Worm (Caenorhabditis elegans) whole organism, midembryonic: Measurements from ENCODE around the gene nspg-8.

Source experiments
- T22C8.4 ChIP-seq: fragments of 200-800 bp; sonication (Bioruptor generic); IDR thresholded peaks from 2 replicates; pipeline ENCODE4 v1.3.6; 2022; ENCODE audit warnings: missing genetic modification characterization, missing compliant biosample characterization
- cog-1 ChIP-seq: sonication (generic microtip); optimal IDR thresholded peaks from 2 replicates; lab custom pipeline; 2016; ENCODE audit warnings: missing genetic modification characterization, missing compliant biosample characterization
- flt-1 ChIP-seq: fragments of 200-800 bp; sonication (Bioruptor generic); IDR thresholded peaks from 2 replicates; pipeline ENCODE4 v1.3.6; 2022; ENCODE audit warnings: missing genetic modification characterization, missing compliant biosample characterization
- klf-2 ChIP-seq: fragments of 200-800 bp; sonication (Bioruptor generic); conservative IDR thresholded peaks from 2 replicates; pipeline ENCODE4 v1.3.6; 2022; ENCODE audit warnings: missing genetic modification reagents, missing genetic modification characterization, missing compliant biosample characterization
- med-1 ChIP-seq: sonication (generic microtip); optimal IDR thresholded peaks from 2 replicates; lab custom pipeline; 2017; ENCODE audit warnings: missing genetic modification characterization, mild to moderate bottlenecking, missing compliant biosample characterization, antibody characterized with exemption, missing genetic modification reagents; ENCODE audit not compliant: insufficient read depth
- ref-1 ChIP-seq: fragments of 200-800 bp; sonication (Bioruptor generic); conservative IDR thresholded peaks from 2 replicates; pipeline ENCODE4 v1.3.6; 2022; ENCODE audit warnings: missing genetic modification reagents, missing genetic modification characterization, missing compliant biosample characterization
- tab-1 ChIP-seq: fragments of 200-800 bp; sonication (Bioruptor generic); IDR thresholded peaks from 2 replicates; pipeline ENCODE4 v1.3.6; 2022; ENCODE audit warnings: missing genetic modification characterization, missing compliant biosample characterization
- ztf-23 ChIP-seq: fragments of 200-800 bp; sonication (Bioruptor generic); IDR thresholded peaks from 2 replicates; pipeline ENCODE4 v1.3.6; 2022; ENCODE audit warnings: missing genetic modification reagents, missing genetic modification characterization, missing compliant biosample characterization
- ztf-29 ChIP-seq: fragments of 200-800 bp; sonication (Bioruptor generic); IDR thresholded peaks from 2 replicates; pipeline ENCODE4 v1.3.6; 2022; ENCODE audit warnings: missing genetic modification reagents, missing genetic modification characterization, missing compliant biosample characterization

nspg-8 gene

ce11 chrIII:1220012-1220411, 38.2 kb downstream of the nspg-8 start:
- no peak for TF ChIP-seq ztf-29
- no peak for TF ChIP-seq tab-1 (GFP tag; lab: Robert Waterston, UW)
- TF ChIP-seq cog-1 (tag; lab: Kevin White, UChicago), result no peak
- no peak for TF ChIP-seq med-1 (GFP tag; lab: Kevin White, UChicago)
- no peak for TF ChIP-seq klf-2 (GFP tag; lab: Robert Waterston, UW)
- TF ChIP-seq flt-1 (GFP tag; lab: Robert Waterston, UW), result no peak
- TF ChIP-seq ztf-23 (GFP tag; lab: Robert Waterston, UW), result no peak
- TF ChIP-seq ref-1 (GFP tag; lab: Robert Waterston, UW), result no peak
- TF ChIP-seq T22C8.4, result no peak

DNA sequence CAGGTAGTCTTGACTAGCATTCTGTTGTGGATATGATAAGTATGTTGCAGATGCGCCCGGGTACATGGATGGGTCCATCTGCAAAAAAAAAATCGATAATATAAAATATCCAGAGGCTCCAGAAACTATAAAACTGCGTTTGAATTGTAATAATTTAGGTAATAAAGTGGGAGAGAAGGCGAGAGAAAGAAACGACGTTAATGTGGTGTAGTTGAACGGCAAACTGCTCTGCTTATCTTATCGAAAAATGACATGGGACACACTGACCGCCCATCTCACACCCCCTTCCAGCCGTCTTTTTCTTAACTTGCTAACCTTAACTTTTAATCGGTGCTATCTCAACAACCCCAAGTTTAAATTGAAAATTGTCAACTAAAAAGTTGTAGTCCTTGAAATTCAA, 40.1 kb downstream of the nspg-8 start:
- TF ChIP-seq T22C8.4 (0 out of 2 replicates have a peak, but pooled peaks have one; percentile 45), cog-1 (tag; lab: Kevin White, UChicago) (no peak)

ce11 chrIII:1223319-1224093, 41.6 kb downstream of the nspg-8 start:
- TF ChIP-seq cog-1 (tag; lab: Kevin White, UChicago) (no peak), ztf-29 (no peak)

ce11 chrIII:1225116-1225515, 43.3 kb downstream of the nspg-8 start:
- TF ChIP-seq med-1 (GFP tag; lab: Kevin White, UChicago) (no peak), T22C8.4 (no peak), cog-1 (tag; lab: Kevin White, UChicago) (no peak), klf-2 (GFP tag; lab: Robert Waterston, UW) (no peak), flt-1 (GFP tag; lab: Robert Waterston, UW) (no peak), tab-1 (GFP tag; lab: Robert Waterston, UW) (no peak)

- TF ChIP-seq med-1 (GFP tag; lab: Kevin White, UChicago) (no peak), flt-1 (GFP tag; lab: Robert Waterston, UW) (0 out of 2 replicates have a peak, but pooled peaks have one; percentile 19)
Measured at ce11 chrIII:1225595-1225994, 43.7 kb downstream of the nspg-8 start.

DNA sequence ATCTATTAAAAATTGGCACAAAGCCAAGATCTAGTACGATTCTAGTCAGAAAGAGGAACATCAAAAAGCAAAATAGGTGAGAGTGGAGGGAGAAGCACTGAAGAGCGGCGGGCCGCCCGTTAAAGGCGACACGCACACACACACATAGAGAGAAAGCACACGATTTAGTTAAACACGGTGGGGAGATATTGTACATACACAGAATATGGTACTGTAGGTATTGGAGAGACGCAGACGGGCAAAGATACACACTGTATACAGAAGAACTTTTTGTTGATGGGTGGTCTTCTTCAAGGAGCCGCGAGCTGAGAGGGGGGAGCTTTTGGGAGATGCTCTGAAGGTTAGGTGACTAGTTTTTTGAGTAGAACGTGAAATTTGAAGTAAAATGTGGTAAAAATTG, 44.4 kb downstream of the nspg-8 start:
- TF ChIP-seq ztf-29 (no peak), ztf-23 (GFP tag; lab: Robert Waterston, UW) (0 out of 2 replicates have a peak, but pooled peaks have one; percentile 9)

DNA sequence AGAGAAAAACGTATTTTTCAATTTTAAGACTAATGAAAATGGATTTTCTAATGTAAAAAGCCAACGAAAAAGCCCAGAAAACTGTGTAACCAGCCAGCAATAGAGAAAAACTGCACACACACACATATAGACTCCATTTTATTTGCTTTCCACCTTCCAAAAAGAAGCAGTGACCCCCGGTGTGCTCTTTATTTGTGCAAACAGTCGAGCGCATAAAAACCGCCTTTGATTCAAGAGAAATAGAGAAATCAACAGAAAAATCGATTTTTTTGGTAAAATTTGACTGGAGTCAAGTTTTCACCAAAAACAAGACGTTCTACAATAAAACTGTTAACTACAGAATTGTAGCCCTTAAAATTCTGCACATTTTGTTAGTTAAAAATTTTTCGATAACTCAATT, 46.7 kb downstream of the nspg-8 start:
- TF ChIP-seq ztf-23 (GFP tag; lab: Robert Waterston, UW), result no peak
- no peak for TF ChIP-seq T22C8.4
- no peak for TF ChIP-seq cog-1 (tag; lab: Kevin White, UChicago)
- no peak for TF ChIP-seq tab-1 (GFP tag; lab: Robert Waterston, UW)
- TF ChIP-seq klf-2 (GFP tag; lab: Robert Waterston, UW), result no peak
- no peak for TF ChIP-seq flt-1 (GFP tag; lab: Robert Waterston, UW)
- no peak for TF ChIP-seq ref-1 (GFP tag; lab: Robert Waterston, UW)
- no peak for TF ChIP-seq ztf-29
- TF ChIP-seq med-1 (GFP tag; lab: Kevin White, UChicago), result no peak

DNA sequence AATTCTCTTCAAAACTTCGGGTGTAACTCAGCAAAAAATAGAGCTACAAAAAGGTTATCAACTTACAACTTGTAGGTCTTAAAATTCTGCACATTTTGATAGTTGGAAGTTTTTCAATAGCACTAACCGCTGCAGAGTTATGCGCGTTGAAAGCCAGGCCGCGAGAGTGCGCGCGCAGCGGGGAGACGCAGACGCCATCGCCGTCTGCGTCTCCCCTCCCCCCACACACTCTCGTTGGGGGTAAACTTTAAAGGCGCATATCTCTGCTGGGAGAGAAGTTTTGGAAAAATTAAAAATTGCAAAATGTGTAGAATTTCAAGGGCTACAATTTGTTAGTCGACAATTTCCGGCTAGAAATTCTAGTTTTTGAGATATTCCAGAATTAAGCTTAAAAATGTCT, 47.7 kb downstream of the nspg-8 start:
- no peak for TF ChIP-seq ztf-29
- no peak for TF ChIP-seq cog-1 (tag; lab: Kevin White, UChicago)
- no peak for TF ChIP-seq ref-1 (GFP tag; lab: Robert Waterston, UW)
- TF ChIP-seq ztf-23 (GFP tag; lab: Robert Waterston, UW), result no peak
- no peak for TF ChIP-seq klf-2 (GFP tag; lab: Robert Waterston, UW)

DNA sequence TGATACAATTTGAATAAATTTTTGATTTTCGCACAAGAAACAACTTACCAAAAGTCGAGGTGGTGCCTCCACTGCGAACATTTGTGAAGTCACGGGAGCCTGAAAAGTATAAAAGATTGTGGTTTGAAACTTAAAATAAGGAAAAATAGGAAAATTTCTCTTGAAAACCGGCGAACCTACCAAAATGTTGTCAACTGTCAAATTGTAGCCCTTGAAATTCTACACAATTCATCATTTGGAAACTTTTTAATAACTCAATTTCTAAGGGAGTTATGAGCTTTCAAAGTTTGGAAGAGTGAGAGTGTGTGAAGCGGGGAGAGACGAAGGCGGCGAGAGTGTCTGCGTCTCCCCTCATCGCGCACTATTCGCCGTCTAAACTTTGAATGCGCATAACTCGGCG, 48.3 kb downstream of the nspg-8 start, which contains the start of gene pes-4:
pes-4 (minus strand) TSS at position 101 of the 400 bp plus-strand sequence.
- TF ChIP-seq cog-1 (tag; lab: Kevin White, UChicago), result no peak
- TF ChIP-seq ztf-23 (GFP tag; lab: Robert Waterston, UW), result no peak
- TF ChIP-seq klf-2 (GFP tag; lab: Robert Waterston, UW), result no peak
- no peak for TF ChIP-seq ztf-29
- TF ChIP-seq flt-1 (GFP tag; lab: Robert Waterston, UW), result no peak
- TF ChIP-seq med-1 (GFP tag; lab: Kevin White, UChicago), result no peak
- no peak for TF ChIP-seq ref-1 (GFP tag; lab: Robert Waterston, UW)
- TF ChIP-seq tab-1 (GFP tag; lab: Robert Waterston, UW), result no peak
- TF ChIP-seq T22C8.4, result no peak

DNA sequence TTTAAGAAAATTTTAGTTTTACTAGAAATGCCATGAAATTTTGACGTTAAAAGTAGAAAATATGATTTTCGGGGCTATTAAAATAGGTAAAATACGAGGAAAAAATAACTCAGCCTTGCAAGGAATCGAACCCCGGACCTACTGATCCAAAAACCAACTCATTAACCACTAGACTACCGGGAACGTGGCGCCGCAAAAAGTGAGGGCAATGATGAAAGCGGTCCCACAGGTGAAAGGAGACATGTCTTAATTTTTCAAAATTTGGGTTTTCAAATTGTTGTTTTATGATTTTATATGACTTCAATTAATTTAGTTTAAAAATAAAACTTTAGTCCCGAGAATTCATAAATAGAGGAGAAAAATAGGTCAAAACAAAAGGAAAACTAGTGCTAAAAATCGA, 48.8 kb downstream of the nspg-8 start:
- TF ChIP-seq ztf-23 (GFP tag; lab: Robert Waterston, UW), result no peak
- no peak for TF ChIP-seq ztf-29
- TF ChIP-seq T22C8.4, result no peak
- no peak for TF ChIP-seq ref-1 (GFP tag; lab: Robert Waterston, UW)
- TF ChIP-seq klf-2 (GFP tag; lab: Robert Waterston, UW), result no peak
- no peak for TF ChIP-seq flt-1 (GFP tag; lab: Robert Waterston, UW)
- no peak for TF ChIP-seq cog-1 (tag; lab: Kevin White, UChicago)
- TF ChIP-seq med-1 (GFP tag; lab: Kevin White, UChicago), result no peak
- TF ChIP-seq tab-1 (GFP tag; lab: Robert Waterston, UW), result no peak
